Worm (Caenorhabditis elegans) whole organism, young adult: ENCODE data around the gene cyp-25A6.

Experiments used
- D2030.7 ChIP-seq: fragments of 200-800 bp; sonication (Bioruptor generic); IDR thresholded peaks from 2 replicates; pipeline ENCODE4 v1.3.6; 2022; ENCODE audit warnings: missing genetic modification reagents, missing genetic modification characterization, missing compliant biosample characterization
- F23B12.7 ChIP-seq: sonication (generic microtip); optimal IDR thresholded peaks from 2 replicates; lab custom pipeline; 2017; ENCODE audit warnings: missing genetic modification characterization, mild to moderate bottlenecking, missing compliant biosample characterization, antibody characterized with exemption, moderate library complexity; ENCODE audit not compliant: insufficient read depth
- F37B4.10 ChIP-seq: fragments of 200-800 bp; sonication (Bioruptor generic); IDR thresholded peaks from 2 replicates; pipeline ENCODE4 v1.3.6; 2022; ENCODE audit warnings: missing genetic modification characterization, missing compliant biosample characterization
- F49E8.2 ChIP-seq: sonication (generic microtip); optimal IDR thresholded peaks from 3 replicates; lab custom pipeline; 2017; ENCODE audit warnings: missing genetic modification characterization, mild to moderate bottlenecking, missing compliant biosample characterization, antibody characterized with exemption, moderate library complexity; ENCODE audit not compliant: insufficient read depth
- F55B11.4 ChIP-seq: sonication (generic microtip); optimal IDR thresholded peaks from 2 replicates; lab custom pipeline; 2016; ENCODE audit warnings: missing compliant biosample characterization, missing genetic modification characterization, borderline replicate concordance; ENCODE audit not compliant: insufficient read depth
- K12H6.12 ChIP-seq: fragments of 200-800 bp; sonication (Bioruptor generic); optimal IDR thresholded peaks from 2 replicates; lab custom pipeline; 2018; ENCODE audit warnings: mild to moderate bottlenecking, missing genetic modification characterization, missing compliant biosample characterization
- T26A5.8 ChIP-seq: sonication (generic microtip); optimal IDR thresholded peaks from 2 replicates; lab custom pipeline; 2016; ENCODE audit warnings: missing genetic modification characterization, missing compliant biosample characterization
- Y53F4B.3 ChIP-seq: fragments of 200-800 bp; sonication (Bioruptor generic); IDR thresholded peaks from 2 replicates; pipeline ENCODE4 v1.3.6; 2022; ENCODE audit warnings: missing genetic modification reagents, missing genetic modification characterization, missing compliant biosample characterization
- Y56A3A.18 ChIP-seq: fragments of 200-800 bp; sonication (Bioruptor generic); IDR thresholded peaks from 2 replicates; pipeline ENCODE4 v1.3.6; 2022; ENCODE audit warnings: missing genetic modification reagents, missing genetic modification characterization, missing compliant biosample characterization
- Y67H2A.10 ChIP-seq: fragments of 200-800 bp; sonication (Bioruptor generic); conservative IDR thresholded peaks from 2 replicates; pipeline ENCODE4 v1.3.6; 2022; ENCODE audit warnings: missing genetic modification reagents, missing genetic modification characterization, missing compliant biosample characterization
- Y95B8A.8 ChIP-seq: fragments of 200-800 bp; sonication (Bioruptor generic); IDR thresholded peaks from 2 replicates; pipeline ENCODE4 v1.3.6; 2022; ENCODE audit warnings: missing genetic modification reagents, missing genetic modification characterization, missing compliant biosample characterization
- atf-7 ChIP-seq: sonication (generic microtip); optimal IDR thresholded peaks from 2 replicates; lab custom pipeline; 2017; ENCODE audit warnings: mild to moderate bottlenecking, missing genetic modification characterization, missing compliant biosample characterization
- attf-3 ChIP-seq: fragments of 200-800 bp; sonication (Bioruptor generic); conservative IDR thresholded peaks from 2 replicates; pipeline ENCODE4 v1.3.6; 2022; ENCODE audit warnings: missing genetic modification reagents, missing genetic modification characterization, missing compliant biosample characterization
- attf-5 ChIP-seq: fragments of 200-800 bp; sonication (Bioruptor generic); optimal IDR thresholded peaks from 2 replicates; lab custom pipeline; 2018; ENCODE audit warnings: mild to moderate bottlenecking, missing genetic modification characterization, missing compliant biosample characterization
- dox-1 ChIP-seq: fragments of 200-800 bp; sonication (Bioruptor generic); IDR thresholded peaks from 2 replicates; pipeline ENCODE4 v1.3.6; 2022; ENCODE audit warnings: missing genetic modification reagents, missing genetic modification characterization, missing compliant biosample characterization
- efl-1 ChIP-seq: fragments of 150-350 bp; optimal IDR thresholded peaks from 2 replicates; lab custom pipeline; 2014; ENCODE audit warnings: missing biosample characterization, missing genetic modification reagents, missing genetic modification characterization
- egl-18 ChIP-seq: fragments of 200-800 bp; sonication (Bioruptor generic); IDR thresholded peaks from 2 replicates; pipeline ENCODE4 v1.3.6; 2022; ENCODE audit warnings: missing genetic modification reagents, missing genetic modification characterization, missing compliant biosample characterization
- egl-44 ChIP-seq: fragments of 200-800 bp; sonication (Bioruptor generic); IDR thresholded peaks from 2 replicates; pipeline ENCODE4 v1.3.6; 2022; ENCODE audit warnings: missing genetic modification reagents, missing genetic modification characterization, missing compliant biosample characterization
- lin-54 ChIP-seq: fragments of 200-800 bp; sonication (Bioruptor generic); optimal IDR thresholded peaks from 2 replicates; lab custom pipeline; 2018; ENCODE audit warnings: mild to moderate bottlenecking, missing genetic modification characterization, missing compliant biosample characterization
- lsl-1 ChIP-seq: fragments of 200-800 bp; sonication (Bioruptor generic); optimal IDR thresholded peaks from 2 replicates; lab custom pipeline; 2018; ENCODE audit warnings: mild to moderate bottlenecking, missing genetic modification characterization, moderate library complexity, missing compliant biosample characterization
- madf-10 ChIP-seq: sonication (generic microtip); optimal IDR thresholded peaks from 2 replicates; lab custom pipeline; 2016; ENCODE audit warnings: mild to moderate bottlenecking, missing genetic modification characterization, missing compliant biosample characterization
- madf-3 ChIP-seq: fragments of 200-800 bp; sonication (Bioruptor generic); IDR thresholded peaks from 2 replicates; pipeline ENCODE4 v1.3.6; 2022; ENCODE audit warnings: missing genetic modification reagents, missing genetic modification characterization, missing compliant biosample characterization
- madf-6 ChIP-seq: fragments of 200-800 bp; sonication (Bioruptor generic); IDR thresholded peaks from 2 replicates; pipeline ENCODE4 v1.3.6; 2022; ENCODE audit warnings: missing genetic modification reagents, missing genetic modification characterization, missing compliant biosample characterization
- madf-8 ChIP-seq: fragments of 200-800 bp; sonication (Bioruptor generic); conservative IDR thresholded peaks from 2 replicates; pipeline ENCODE4 v1.3.6; 2022; ENCODE audit warnings: missing genetic modification reagents, missing genetic modification characterization, missing compliant biosample characterization
- mcd-1 ChIP-seq: fragments of 200-800 bp; sonication (Bioruptor generic); IDR thresholded peaks from 2 replicates; pipeline ENCODE4 v1.3.6; 2022; ENCODE audit warnings: missing genetic modification reagents, missing genetic modification characterization, missing compliant biosample characterization
- mel-28 ChIP-seq: sonication (generic microtip); optimal IDR thresholded peaks from 2 replicates; lab custom pipeline; 2016; ENCODE audit warnings: borderline replicate concordance, mild to moderate bottlenecking, missing genetic modification characterization, missing compliant biosample characterization
- nfya-1 ChIP-seq: sonication (generic microtip); optimal IDR thresholded peaks from 2 replicates; lab custom pipeline; 2017; ENCODE audit warnings: antibody characterized with exemption, missing compliant biosample characterization, missing genetic modification characterization, borderline replicate concordance; ENCODE audit not compliant: insufficient read depth
- nfya-2 ChIP-seq: fragments of 200-800 bp; sonication (Bioruptor generic); IDR thresholded peaks from 2 replicates; pipeline ENCODE4 v1.3.6; 2022; ENCODE audit warnings: missing genetic modification reagents, missing genetic modification characterization, missing compliant biosample characterization
- nfyb-1 ChIP-seq: fragments of 200-800 bp; sonication (Bioruptor generic); IDR thresholded peaks from 2 replicates; pipeline ENCODE4 v1.3.6; 2022; ENCODE audit warnings: missing genetic modification reagents, missing genetic modification characterization, missing compliant biosample characterization
- nhr-80 ChIP-seq: sonication (generic microtip); optimal IDR thresholded peaks from 2 replicates; lab custom pipeline; 2016; ENCODE audit warnings: missing genetic modification characterization, missing compliant biosample characterization
- rcor-1 ChIP-seq: fragments of 200-800 bp; sonication (Bioruptor generic); IDR thresholded peaks from 2 replicates; pipeline ENCODE4 v1.3.6; 2022; ENCODE audit warnings: missing genetic modification reagents, missing genetic modification characterization, missing compliant biosample characterization
- zim-3 ChIP-seq: sonication (generic microtip); optimal IDR thresholded peaks from 2 replicates; lab custom pipeline; 2017; ENCODE audit warnings: mild to moderate bottlenecking, missing genetic modification characterization, moderate library complexity, missing compliant biosample characterization
- ztf-18 ChIP-seq: sonication (generic microtip); optimal IDR thresholded peaks from 2 replicates; lab custom pipeline; 2016; ENCODE audit warnings: missing genotype, mild to moderate bottlenecking, missing genetic modification characterization, missing compliant biosample characterization
- ztf-26 ChIP-seq: sonication (generic microtip); optimal IDR thresholded peaks from 2 replicates; lab custom pipeline; 2017; ENCODE audit warnings: missing genetic modification characterization, missing compliant biosample characterization

Gene cyp-25A6

DNA sequence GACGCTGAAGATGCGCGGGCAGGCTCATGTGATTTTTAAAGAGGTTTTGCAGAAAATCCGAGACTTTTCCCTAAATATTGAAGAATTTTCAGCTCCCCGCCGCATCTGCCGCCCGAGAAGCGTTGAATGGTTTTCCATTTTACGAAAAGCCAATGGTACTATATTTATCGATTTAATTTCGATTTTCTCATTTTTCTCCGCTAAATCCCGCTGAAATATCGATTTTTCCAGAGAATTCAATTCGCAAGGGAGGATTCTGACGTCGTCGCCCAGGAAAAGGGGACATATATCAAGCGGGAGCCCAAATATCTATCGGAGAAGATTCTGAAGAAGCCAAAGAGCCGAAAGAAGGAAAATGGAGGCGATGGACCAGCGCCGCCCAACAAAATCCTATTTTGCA, 25.0 kb upstream of the cyp-25A6 start (continued):
- TF ChIP-seq egl-18 (GFP tag; lab: Robert Waterston, UW) (no peak), atf-7 (tag; lab: Kevin White, UChicago) (no peak), zim-3 (no peak), attf-5 (GFP tag; lab: Kevin White, UChicago) (no peak), Y53F4B.3 (GFP tag; lab: Robert Waterston, UW) (no peak), nhr-80 (tag; lab: Kevin White, UChicago) (no peak)
- TF ChIP-seq, all 124 proteins: peak for 0

- TF ChIP-seq madf-3 (GFP tag; lab: Robert Waterston, UW), result no peak
- no peak for TF ChIP-seq F37B4.10 (GFP tag; lab: Robert Waterston, UW)
- TF ChIP-seq egl-44, result no peak
- no peak for TF ChIP-seq mel-28 (tag; lab: Kevin White, UChicago)
- TF ChIP-seq ztf-26 (tag; lab: Kevin White, UChicago), result no peak
- no peak for TF ChIP-seq nfya-2
- TF ChIP-seq ztf-18 (tag; lab: Kevin White, UChicago), result no peak
- no peak for TF ChIP-seq nfyb-1
- no peak for TF ChIP-seq Y56A3A.18 (GFP tag; lab: Robert Waterston, UW)
- TF ChIP-seq nfya-1 (tag; lab: Kevin White, UChicago), result no peak
These were observed 23.5 kb upstream of the cyp-25A6 start, which contains the start of gene rnp-3 for ce11 chrIV:4173789-4174188. rnp-3 (plus strand) TSS chrIV:4174089.

DNA sequence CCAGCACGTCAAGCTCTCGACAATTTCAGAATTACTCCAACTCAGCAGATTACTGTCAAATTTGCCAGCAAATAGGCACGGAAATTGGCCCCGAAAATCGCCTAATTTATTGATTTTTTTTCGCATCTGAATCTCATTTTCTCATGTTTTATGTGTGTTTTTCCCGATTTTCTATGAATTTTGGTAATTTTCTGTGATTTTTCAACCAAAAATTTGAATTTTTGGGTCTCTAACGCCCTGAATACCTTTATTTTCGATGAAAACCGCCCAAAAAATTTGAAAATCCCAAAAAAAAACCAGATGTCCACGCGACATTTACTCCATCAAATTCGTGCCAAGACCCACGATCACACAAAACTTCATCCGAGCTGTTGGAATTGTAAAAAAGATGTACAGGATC, 21.2 kb upstream of the cyp-25A6 start, which contains the start of gene dnj-15:
dnj-15 (plus strand) TSS at position 301 of the 400 bp plus-strand sequence.
- no peak for TF ChIP-seq Y67H2A.10
- TF ChIP-seq T26A5.8 (tag; lab: Kevin White, UChicago), result no peak

DNA sequence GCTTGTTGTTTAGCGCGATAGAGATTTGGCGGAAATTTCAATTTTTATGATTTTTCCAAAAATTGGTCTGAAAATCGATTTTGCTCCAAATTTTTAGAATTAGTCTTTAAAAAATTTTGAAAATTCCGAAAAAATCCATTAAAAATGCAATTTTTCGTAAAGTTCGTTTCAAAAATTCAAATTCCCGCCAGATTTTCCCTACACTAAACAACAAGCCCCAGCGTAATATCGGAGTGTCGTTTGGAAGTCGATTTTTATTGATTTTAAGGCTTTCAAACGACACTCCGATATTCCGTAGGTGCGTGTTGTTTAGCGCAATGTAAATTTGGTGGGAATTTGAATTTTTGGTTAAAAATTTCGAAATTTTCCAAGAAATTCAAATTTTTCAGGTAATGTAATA, 20.6 kb upstream of the cyp-25A6 start:
- TF ChIP-seq Y95B8A.8 (no peak), F55B11.4 (no peak), F49E8.2 (tag; lab: Kevin White, UChicago) (peak; percentile 50), efl-1 (peak; percentile 32), D2030.7 (peak; percentile 32; the same call in 1 of the 2 replicates), rcor-1 (GFP tag; lab: Robert Waterston, UW) (no peak; the same call in 1 of the 2 replicates), madf-10 (tag; lab: Kevin White, UChicago) (no peak), madf-8 (GFP tag; lab: Robert Waterston, UW) (no peak), F23B12.7 (tag; lab: Kevin White, UChicago) (no peak), K12H6.12 (tag; lab: Kevin White, UChicago) (no peak), lin-54 (GFP tag; lab: Kevin White, UChicago) (peak; percentile 83), madf-6 (GFP tag; lab: Robert Waterston, UW) (peak; percentile 30; the same call in 1 of the 2 replicates), dox-1 (GFP tag; lab: Robert Waterston, UW) (0 out of 2 replicates have a peak, but pooled peaks have one; percentile 36), lsl-1 (GFP tag; lab: Kevin White, UChicago) (peak; percentile 43), attf-3 (GFP tag; lab: Robert Waterston, UW) (peak; percentile 90), mcd-1 (0 out of 2 replicates have a peak, but pooled peaks have one; percentile 12)
